Fruit fly (Drosophila melanogaster) whole organism, embryonic: ENCODE results near the gene Dr.

Experiments
- Antp ChIP-seq: fragments of 200-800 bp; sonication (Bioruptor generic); optimal IDR thresholded peaks from 3 replicates; lab custom pipeline; 2016; ENCODE audit warnings: missing biosample characterization, missing genetic modification characterization
- Blimp-1 ChIP-seq: fragments of 200-800 bp; sonication (Bioruptor generic); optimal IDR thresholded peaks from 3 replicates; lab custom pipeline; 2018; ENCODE audit warnings: missing biosample characterization, missing genetic modification characterization, mild to moderate bottlenecking, moderate library complexity, missing genetic modification reagents
- Bteb2 ChIP-seq: fragments of 200-800 bp; sonication (Bioruptor generic); optimal IDR thresholded peaks from 2 replicates; lab custom pipeline; 2016; ENCODE audit warnings: missing biosample characterization, missing genetic modification characterization
- C15 ChIP-seq: fragments of 200-800 bp; sonication (Bioruptor generic); IDR thresholded peaks from 3 replicates; pipeline ENCODE4 v1.3.6; 2022; ENCODE audit warnings: missing biosample characterization, missing genetic modification characterization
- CG10565 ChIP-seq: fragments of 200-800 bp; sonication (Bioruptor generic); optimal IDR thresholded peaks from 3 replicates; lab custom pipeline; 2016; ENCODE audit warnings: missing biosample characterization, mild to moderate bottlenecking, missing genetic modification characterization
- CG11456 ChIP-seq: fragments of 200-800 bp; sonication (Bioruptor generic); IDR thresholded peaks from 3 replicates; pipeline ENCODE4 v1.3.6; 2022; ENCODE audit warnings: missing biosample characterization, missing genetic modification characterization
- CG11560 ChIP-seq: fragments of 200-800 bp; sonication (Bioruptor generic); IDR thresholded peaks from 3 replicates; pipeline ENCODE4 v1.3.6; 2022; ENCODE audit warnings: missing biosample characterization, missing genetic modification characterization
- CG11696 ChIP-seq: fragments of 200-800 bp; sonication (Bioruptor generic); IDR thresholded peaks from 2 replicates; pipeline ENCODE4 v1.3.6; 2022; ENCODE audit warnings: missing biosample characterization, missing genetic modification characterization
- CG12299 ChIP-seq: fragments of 200-800 bp; sonication (Bioruptor generic); optimal IDR thresholded peaks from 2 replicates; lab custom pipeline; 2018; ENCODE audit warnings: missing biosample characterization, mild to moderate bottlenecking, missing genetic modification characterization
- CG14965 ChIP-seq: fragments of 200-800 bp; sonication (Bioruptor generic); optimal IDR thresholded peaks from 2 replicates; lab custom pipeline; 2016; ENCODE audit warnings: missing biosample characterization, missing genetic modification characterization, borderline replicate concordance
- CG15479 ChIP-seq: fragments of 200-800 bp; sonication (Bioruptor generic); optimal IDR thresholded peaks from 3 replicates; lab custom pipeline; 2019; ENCODE audit warnings: missing biosample characterization, mild to moderate bottlenecking, missing genetic modification characterization, moderate library complexity
- CG17359 ChIP-seq: fragments of 200-800 bp; sonication (Bioruptor generic); optimal IDR thresholded peaks from 3 replicates; lab custom pipeline; 2018; ENCODE audit warnings: missing biosample characterization, mild to moderate bottlenecking, missing genetic modification characterization, moderate library complexity
- CG17385 ChIP-seq: fragments of 200-800 bp; sonication (Bioruptor generic); optimal IDR thresholded peaks from 3 replicates; lab custom pipeline; 2018; ENCODE audit warnings: missing biosample characterization, mild to moderate bottlenecking, missing genetic modification characterization
- CG18764 ChIP-seq: fragments of 200-800 bp; sonication (Bioruptor generic); optimal IDR thresholded peaks from 3 replicates; lab custom pipeline; 2016; ENCODE audit warnings: missing biosample characterization, missing genetic modification characterization
- CG2202 ChIP-seq: fragments of 200-800 bp; sonication (Bioruptor generic); optimal IDR thresholded peaks from 2 replicates; lab custom pipeline; 2018; ENCODE audit warnings: missing biosample characterization, mild to moderate bottlenecking, missing genetic modification characterization
- CG2712 ChIP-seq: fragments of 200-800 bp; optimal IDR thresholded peaks from 3 replicates; lab custom pipeline; 2019; ENCODE audit warnings: missing biosample characterization, mild to moderate bottlenecking, missing genetic modification characterization, moderate library complexity
- CG34376 ChIP-seq: fragments of 200-800 bp; sonication (Bioruptor generic); optimal IDR thresholded peaks from 2 replicates; lab custom pipeline; 2018; ENCODE audit warnings: missing biosample characterization, mild to moderate bottlenecking, missing genetic modification characterization
- CG42726 ChIP-seq: fragments of 200-800 bp; sonication (Bioruptor generic); IDR thresholded peaks from 2 replicates; pipeline ENCODE4 v1.3.6; 2022; ENCODE audit warnings: missing biosample characterization, missing genetic modification characterization; ENCODE audit not compliant: partially characterized antibody
- CG4282 ChIP-seq: fragments of 200-800 bp; sonication (Bioruptor generic); optimal IDR thresholded peaks from 2 replicates; lab custom pipeline; 2016; ENCODE audit warnings: missing biosample characterization, missing genetic modification characterization
- CG4404 ChIP-seq: fragments of 200-800 bp; sonication (Bioruptor generic); IDR thresholded peaks from 2 replicates; pipeline ENCODE4 v1.3.6; 2022; ENCODE audit warnings: missing biosample characterization, missing genetic modification characterization
- CG4707 ChIP-seq: fragments of 200-800 bp; sonication (Bioruptor generic); optimal IDR thresholded peaks from 2 replicates; lab custom pipeline; 2018; ENCODE audit warnings: missing biosample characterization, mild to moderate bottlenecking, missing genetic modification characterization, moderate library complexity
- CG9437 ChIP-seq: fragments of 200-800 bp; sonication (Bioruptor generic); optimal IDR thresholded peaks from 2 replicates; lab custom pipeline; 2018; ENCODE audit warnings: missing biosample characterization, mild to moderate bottlenecking, missing genetic modification characterization
- Dbx ChIP-seq: fragments of 200-800 bp; sonication (Bioruptor generic); IDR thresholded peaks from 3 replicates; pipeline ENCODE4 v1.3.6; 2022; ENCODE audit warnings: missing biosample characterization, missing genetic modification characterization
- Dll ChIP-seq: fragments of 200-800 bp; sonication (Bioruptor generic); IDR thresholded peaks from 4 replicates; pipeline ENCODE4 v1.3.6; 2022; ENCODE audit warnings: missing biosample characterization, missing genetic modification characterization; ENCODE audit not compliant: partially characterized antibody
- H15 ChIP-seq: fragments of 200-800 bp; sonication (Bioruptor generic); IDR thresholded peaks from 3 replicates; pipeline ENCODE4 v1.3.6; 2022; ENCODE audit warnings: missing biosample characterization, missing genetic modification characterization
- H2.0 ChIP-seq: fragments of 200-800 bp; sonication (Bioruptor generic); IDR thresholded peaks from 2 replicates; pipeline ENCODE4 v1.3.6; 2022; ENCODE audit warnings: missing biosample characterization, missing genetic modification characterization
- HLH4C ChIP-seq: fragments of 200-800 bp; sonication (Bioruptor generic); IDR thresholded peaks from 3 replicates; pipeline ENCODE4 v1.3.6; 2022; ENCODE audit warnings: missing biosample characterization, missing genetic modification characterization; ENCODE audit not compliant: partially characterized antibody
- Hand ChIP-seq: fragments of 200-800 bp; sonication (Bioruptor generic); optimal IDR thresholded peaks from 2 replicates; lab custom pipeline; 2017; ENCODE audit warnings: mild to moderate bottlenecking, missing biosample characterization, missing genetic modification reagents, missing genetic modification characterization
- Hr3 ChIP-seq: fragments of 200-800 bp; sonication (Bioruptor generic); optimal IDR thresholded peaks from 3 replicates; lab custom pipeline; 2016; ENCODE audit warnings: missing biosample characterization, missing genetic modification characterization
- Jarid2 ChIP-seq: fragments of 200-800 bp; sonication (Bioruptor generic); optimal IDR thresholded peaks from 3 replicates; lab custom pipeline; 2017; ENCODE audit warnings: mild to moderate bottlenecking, missing biosample characterization, missing genetic modification reagents, missing genetic modification characterization
- Nf-YC ChIP-seq: fragments of 200-800 bp; optimal IDR thresholded peaks from 3 replicates; lab custom pipeline; 2019; ENCODE audit warnings: missing biosample characterization, mild to moderate bottlenecking, missing genetic modification characterization, moderate library complexity
- Side ChIP-seq: fragments of 200-800 bp; sonication (Bioruptor generic); optimal IDR thresholded peaks from 2 replicates; lab custom pipeline; 2016; ENCODE audit warnings: missing biosample characterization, missing genetic modification characterization
- ap ChIP-seq: fragments of 200-800 bp; sonication (Bioruptor generic); IDR thresholded peaks from 2 replicates; pipeline ENCODE4 v1.3.6; 2022; ENCODE audit warnings: missing biosample characterization, missing genetic modification characterization
- az2 ChIP-seq: fragments of 200-800 bp; sonication (Bioruptor generic); optimal IDR thresholded peaks from 3 replicates; lab custom pipeline; 2016; ENCODE audit warnings: missing biosample characterization, missing genetic modification characterization
- bab2 ChIP-seq: fragments of 200-800 bp; sonication (Bioruptor generic); optimal IDR thresholded peaks from 2 replicates; lab custom pipeline; 2016; ENCODE audit warnings: missing biosample characterization, missing genetic modification characterization
- cas ChIP-seq: fragments of 200-800 bp; sonication (Bioruptor generic); IDR thresholded peaks from 2 replicates; pipeline ENCODE4 v1.3.6; 2022; ENCODE audit warnings: missing biosample characterization, missing genetic modification characterization
- caup ChIP-seq: fragments of 200-800 bp; sonication (Bioruptor generic); optimal IDR thresholded peaks from 3 replicates; lab custom pipeline; 2017; ENCODE audit warnings: missing biosample characterization, mild to moderate bottlenecking, missing genetic modification characterization, moderate library complexity; ENCODE audit not compliant: severe bottlenecking
- ci ChIP-seq: fragments of 200-800 bp; sonication (Bioruptor generic); IDR thresholded peaks from 3 replicates; pipeline ENCODE4 v1.3.6; 2022; ENCODE audit warnings: missing biosample characterization, missing genetic modification characterization
- dan ChIP-seq: fragments of 200-800 bp; sonication (Bioruptor generic); IDR thresholded peaks from 2 replicates; pipeline ENCODE4 v1.3.6; 2022; ENCODE audit warnings: missing biosample characterization, missing genetic modification characterization
- danr ChIP-seq: fragments of 200-800 bp; sonication (Bioruptor generic); IDR thresholded peaks from 2 replicates; pipeline ENCODE4 v1.3.6; 2022; ENCODE audit warnings: missing biosample characterization, missing genetic modification characterization
- dm ChIP-seq: fragments of 200-800 bp; sonication (Bioruptor generic); optimal IDR thresholded peaks from 3 replicates; lab custom pipeline; 2016; ENCODE audit warnings: missing biosample characterization, missing genetic modification characterization
- esg ChIP-seq: fragments of 200-800 bp; sonication (Bioruptor generic); conservative IDR thresholded peaks from 2 replicates; pipeline ENCODE4 v1.3.6; 2022; ENCODE audit warnings: missing biosample characterization, missing genetic modification characterization
- inv ChIP-seq: fragments of 200-800 bp; sonication (Bioruptor generic); IDR thresholded peaks from 2 replicates; pipeline ENCODE4 v1.3.6; 2022; ENCODE audit warnings: missing biosample characterization, missing genetic modification characterization; ENCODE audit not compliant: partially characterized antibody
- jumu ChIP-seq: fragments of 200-800 bp; sonication (Bioruptor generic); optimal IDR thresholded peaks from 3 replicates; lab custom pipeline; 2016; ENCODE audit warnings: missing biosample characterization, missing genetic modification characterization
- phol ChIP-seq: fragments of 200-800 bp; sonication (Bioruptor generic); optimal IDR thresholded peaks from 3 replicates; lab custom pipeline; 2018; ENCODE audit warnings: missing biosample characterization, mild to moderate bottlenecking, missing genetic modification characterization, moderate library complexity
- ro ChIP-seq: fragments of 200-800 bp; sonication (Bioruptor generic); IDR thresholded peaks from 2 replicates; pipeline ENCODE4 v1.3.6; 2022; ENCODE audit warnings: missing biosample characterization, missing genetic modification characterization
- sens-2 ChIP-seq: fragments of 200-800 bp; sonication (Bioruptor generic); IDR thresholded peaks from 2 replicates; pipeline ENCODE4 v1.3.6; 2022; ENCODE audit warnings: missing biosample characterization, missing genetic modification characterization
- slbo ChIP-seq: fragments of 200-800 bp; sonication (Bioruptor generic); IDR thresholded peaks from 2 replicates; pipeline ENCODE4 v1.3.6; 2022; ENCODE audit warnings: missing biosample characterization, missing genetic modification characterization
- unpg ChIP-seq: fragments of 200-800 bp; sonication (Bioruptor generic); optimal IDR thresholded peaks from 3 replicates; lab custom pipeline; 2018; ENCODE audit warnings: missing biosample characterization, mild to moderate bottlenecking, missing genetic modification characterization, moderate library complexity
- vfl ChIP-seq: fragments of 200-800 bp; sonication (Bioruptor generic); optimal IDR thresholded peaks from 2 replicates; lab custom pipeline; 2016; ENCODE audit warnings: missing biosample characterization, missing genetic modification characterization

Dr gene

DNA sequence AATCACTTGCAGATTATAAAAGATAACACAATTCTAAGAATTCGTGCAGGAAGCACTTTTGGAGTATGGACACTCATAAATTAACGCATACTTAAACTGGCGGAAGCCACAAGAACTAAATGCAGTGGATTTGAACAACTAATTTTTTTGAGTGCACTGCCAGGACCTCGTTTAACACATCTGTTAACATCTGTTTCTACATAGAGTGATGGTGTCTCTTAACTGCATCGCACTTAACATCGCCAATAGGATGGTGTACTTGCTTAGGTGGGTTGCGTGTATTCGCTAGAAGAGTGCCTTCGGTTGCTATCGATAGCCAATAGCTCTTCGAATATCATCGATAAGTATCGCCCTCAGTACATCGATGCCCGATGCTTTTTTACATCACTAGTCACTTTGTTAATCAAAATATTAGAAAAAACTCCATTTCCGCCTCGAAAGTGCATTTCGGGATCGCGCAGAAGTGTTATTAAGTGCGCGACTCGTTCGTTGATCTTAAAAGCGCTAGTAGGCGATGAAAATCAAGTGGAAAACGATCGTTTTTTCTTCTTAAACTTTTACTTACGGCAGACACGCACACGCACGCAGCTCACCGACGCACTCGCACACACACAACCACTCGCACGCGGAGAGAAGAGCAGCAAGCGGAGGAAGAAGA is 35.4 kb downstream of the Dr start, which contains the start of gene alph (continued):
- TF ChIP-seq CG11456 (GFP tag; lab: Robert Waterston, UW) = 0 out of 3 replicates have a peak, but pooled peaks have one; percentile 48
- no peak for TF ChIP-seq cas (GFP tag; lab: Robert Waterston, UW)
- peak; percentile 42 for TF ChIP-seq CG17359 (tag; lab: Kevin White, UChicago)
- peak; percentile 63 for TF ChIP-seq az2 (GFP tag; lab: Kevin White, UChicago)
- peak; percentile 33 for TF ChIP-seq Hr3 (GFP tag; lab: Kevin White, UChicago)
- TF ChIP-seq caup (GFP tag; lab: Kevin White, UChicago) = peak; percentile 19
- peak; percentile 45 for TF ChIP-seq unpg
- no peak for TF ChIP-seq CG4404
- peak; percentile 16 for TF ChIP-seq jumu (GFP tag; lab: Kevin White, UChicago)
- TF ChIP-seq CG12299 = no peak
- TF ChIP-seq phol (tag; lab: Kevin White, UChicago) = peak; percentile 42
- no peak for TF ChIP-seq H15 (GFP tag; lab: Robert Waterston, UW)
- TF ChIP-seq bab2 (GFP tag; lab: Kevin White, UChicago) = no peak
- TF ChIP-seq dm (GFP tag; lab: Kevin White, UChicago) = peak; percentile 64
- TF ChIP-seq CG14965 = no peak
- peak; percentile 15 for TF ChIP-seq Bteb2 (GFP tag; lab: Kevin White, UChicago)
- TF ChIP-seq ro (GFP tag; lab: Robert Waterston, UW) = no peak
- peak; percentile 99 for TF ChIP-seq CG42726 (GFP tag; lab: Robert Waterston, UW)
- peak; percentile 37 for TF ChIP-seq CG2712
- TF ChIP-seq Side = peak; percentile 5
- TF ChIP-seq Antp (GFP tag; lab: Kevin White, UChicago) = peak; percentile 28
- TF ChIP-seq CG17385 (GFP tag; lab: Kevin White, UChicago) = peak; percentile 93
- no peak; the same call in 2 of the 3 replicates for TF ChIP-seq C15
- TF ChIP-seq inv = peak; percentile 97
- peak; percentile 96 for TF ChIP-seq Dll (GFP tag; lab: Robert Waterston, UW)
- TF ChIP-seq vfl (GFP tag; lab: Kevin White, UChicago) = peak; percentile 9
- no peak for TF ChIP-seq Nf-YC (tag; lab: Kevin White, UChicago)
- TF ChIP-seq CG18764 (GFP tag; lab: Kevin White, UChicago) = peak; percentile 20
- TF ChIP-seq slbo (GFP tag; lab: Robert Waterston, UW) = peak; percentile 53
- peak; percentile 62; the same call in 2 of the 3 replicates for TF ChIP-seq Dbx (GFP tag; lab: Robert Waterston, UW)
- no peak for TF ChIP-seq CG11696
- TF ChIP-seq ci (GFP tag; lab: Robert Waterston, UW) = no peak; the same call in 1 of the 3 replicates
- TF ChIP-seq esg (GFP tag; lab: Robert Waterston, UW) = no peak
- TF ChIP-seq dan (GFP tag; lab: Robert Waterston, UW) = no peak
- peak; percentile 13; the same call in 1 of the 2 replicates for TF ChIP-seq H2.0 (GFP tag; lab: Robert Waterston, UW)
- TF ChIP-seq CG15479 (GFP tag; lab: Kevin White, UChicago) = no peak
- no peak for TF ChIP-seq CG4282 (GFP tag; lab: Kevin White, UChicago)
- peak; percentile 96 for TF ChIP-seq HLH4C (GFP tag; lab: Robert Waterston, UW)
- no peak for TF ChIP-seq CG4707
- no peak for TF ChIP-seq CG34376
- TF ChIP-seq Jarid2 (GFP tag; lab: Kevin White, UChicago) = no peak
- TF ChIP-seq CG9437 (GFP tag; lab: Kevin White, UChicago) = peak; percentile 1
- peak; percentile 53; the same call in 1 of the 3 replicates for TF ChIP-seq CG11560 (tag; lab: Robert Waterston, UW)
- TF ChIP-seq Blimp-1 (GFP tag; lab: Kevin White, UChicago) = peak; percentile 34
- no peak for TF ChIP-seq sens-2 (GFP tag; lab: Robert Waterston, UW)
- no peak for TF ChIP-seq ap
- no peak for TF ChIP-seq CG2202
- no peak for TF ChIP-seq Hand
- TF ChIP-seq CG10565 (GFP tag; lab: Kevin White, UChicago) = no peak
- TF ChIP-seq danr (GFP tag; lab: Robert Waterston, UW) = no peak
